Fruit fly (Drosophila melanogaster): ENCODE results near the gene CG34355.
A peak's percentile ranks its signal among the peaks of the same experiment; 100 is the strongest.

Gene CG34355

DNA sequence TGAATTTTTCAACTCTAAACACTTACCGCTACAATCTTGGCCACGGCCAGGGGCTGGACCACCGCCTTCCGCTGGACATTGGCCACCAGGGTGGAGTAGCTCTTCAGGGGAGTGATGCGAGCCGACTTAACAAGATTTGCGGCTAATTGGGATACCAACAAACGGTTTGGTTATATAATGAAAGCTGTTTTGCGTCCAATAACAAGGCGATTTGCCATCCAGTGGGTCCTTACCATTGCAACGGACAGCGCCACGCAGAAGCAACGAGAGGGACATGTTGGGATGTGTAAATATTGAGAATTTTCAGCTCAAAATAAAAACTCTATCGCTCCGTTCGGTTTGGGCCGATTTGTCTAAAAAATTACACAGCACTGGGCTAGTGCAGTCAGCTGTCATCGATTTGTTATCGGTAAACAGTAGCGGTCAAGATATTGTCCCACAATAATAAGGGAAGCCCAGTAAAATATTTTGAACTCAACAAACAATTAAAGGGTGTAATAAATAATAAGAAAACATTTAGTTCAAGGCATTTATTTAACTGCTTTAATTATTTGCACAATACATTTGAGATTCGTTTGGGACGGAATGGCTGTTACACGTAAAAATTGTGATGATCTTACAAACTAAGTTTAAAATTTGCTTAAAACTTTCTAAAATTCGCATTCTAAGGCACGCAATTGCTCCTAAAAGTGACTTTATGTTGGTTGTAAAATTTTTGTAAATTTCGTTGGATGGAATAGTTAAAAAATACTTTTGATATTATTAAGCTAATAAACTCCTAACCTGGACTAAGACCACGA is 43.2 kb upstream of the CG34355 start, which contains the start of gene SdhD (continued):
- peak; percentile 63 for TF ChIP-seq HLH4C (GFP tag; IDR thresholded peaks at IDR 0.05; ENCODE audit: partially characterized antibody)
- peak; percentile 22 for TF ChIP-seq PHDP (tag; optimal IDR thresholded peaks at IDR 0.05)
- TF ChIP-seq CG18262 (tag; optimal IDR thresholded peaks at IDR 0.05), result no peak
- no peak for TF ChIP-seq CG11696 (GFP tag; IDR thresholded peaks at IDR 0.05)
- TF ChIP-seq HmgD (GFP tag; optimal IDR thresholded peaks at IDR 0.05), result no peak
- no peak for TF ChIP-seq CG10274 (GFP tag; optimal IDR thresholded peaks at IDR 0.05)
- peak; percentile 92 for TF ChIP-seq Med (GFP tag)
- no peak for TF ChIP-seq Usf (GFP tag; optimal IDR thresholded peaks at IDR 0.05)
- no peak for TF ChIP-seq CG8944 (GFP tag; optimal IDR thresholded peaks at IDR 0.05)
- TF ChIP-seq disco-r (GFP tag; optimal IDR thresholded peaks at IDR 0.05), result no peak
- no peak for TF ChIP-seq CG4854 (GFP tag; optimal IDR thresholded peaks at IDR 0.05)
- no peak for TF ChIP-seq crol (GFP tag; IDR thresholded peaks at IDR 0.05)
- no peak for TF ChIP-seq bowl (GFP tag; IDR thresholded peaks at IDR 0.05)
- no peak for TF ChIP-seq CG9215 (GFP tag; IDR thresholded peaks at IDR 0.05)
- TF ChIP-seq ham (GFP tag; IDR thresholded peaks at IDR 0.05), result no peak
- TF ChIP-seq CG11456 (GFP tag; IDR thresholded peaks at IDR 0.05), result no peak
- TF ChIP-seq tgo (GFP tag; IDR thresholded peaks at IDR 0.05), result no peak
- peak; percentile 14 for TF ChIP-seq CG12391 (tag; optimal IDR thresholded peaks at IDR 0.05)
- peak; percentile 34 for TF ChIP-seq Meics (GFP tag; optimal IDR thresholded peaks at IDR 0.05)
- peak; percentile 47; the same call in 1 of the 2 replicates for TF ChIP-seq hbn (GFP tag; IDR thresholded peaks at IDR 0.05; ENCODE audit: partially characterized antibody)
- TF ChIP-seq CG32767 (GFP tag; IDR thresholded peaks at IDR 0.05), result no peak
- TF ChIP-seq gcm (GFP tag; optimal IDR thresholded peaks at IDR 0.05), result no peak
- TF ChIP-seq az2 (GFP tag; optimal IDR thresholded peaks at IDR 0.05), result no peak
- TF ChIP-seq Hr39 (optimal IDR thresholded peaks at IDR 0.05), result no peak
- TF ChIP-seq CG3163 (GFP tag; optimal IDR thresholded peaks at IDR 0.05), result no peak
- TF ChIP-seq sna (GFP tag; IDR thresholded peaks at IDR 0.05; ENCODE audit: partially characterized antibody), result peak; percentile 44
- TF ChIP-seq Optix (GFP tag; IDR thresholded peaks at IDR 0.05), result no peak
- no peak for TF ChIP-seq dm (GFP tag; optimal IDR thresholded peaks at IDR 0.05)
- peak; percentile 91 for TF ChIP-seq stwl (tag; optimal IDR thresholded peaks at IDR 0.05)
- peak; percentile 25; the same call in 1 of the 3 replicates for TF ChIP-seq Dbx (GFP tag; IDR thresholded peaks at IDR 0.05)
- TF ChIP-seq hb (GFP tag; IDR thresholded peaks at IDR 0.05; ENCODE audit: partially characterized antibody), result no peak
- no peak for TF ChIP-seq gsb-n (tag; optimal IDR thresholded peaks at IDR 0.05)
- TF ChIP-seq Myb (GFP tag; optimal IDR thresholded peaks at IDR 0.05), result peak; percentile 53
- TF ChIP-seq CG15479 (GFP tag; optimal IDR thresholded peaks at IDR 0.05), result no peak
- no peak for TF ChIP-seq aop (GFP tag; IDR thresholded peaks at IDR 0.05)
- TF ChIP-seq Jarid2 (GFP tag; optimal IDR thresholded peaks at IDR 0.05), result no peak
- TF ChIP-seq sisA (GFP tag; IDR thresholded peaks at IDR 0.05), result no peak
- TF ChIP-seq repo (GFP tag; optimal IDR thresholded peaks at IDR 0.05), result peak; percentile 21
- no peak for TF ChIP-seq pho (GFP tag; optimal IDR thresholded peaks at IDR 0.05)
- peak; percentile 66 for TF ChIP-seq Bgb (GFP tag; IDR thresholded peaks at IDR 0.05; ENCODE audit: partially characterized antibody)
- TF ChIP-seq ap (GFP tag; IDR thresholded peaks at IDR 0.05), result no peak
- no peak for TF ChIP-seq cas (GFP tag; IDR thresholded peaks at IDR 0.05)
- TF ChIP-seq NFAT (GFP tag; IDR thresholded peaks at IDR 0.05), result no peak
- peak; percentile 31 for TF ChIP-seq CG3995 (GFP tag; optimal IDR thresholded peaks at IDR 0.05)
- TF ChIP-seq wdn (GFP tag; IDR thresholded peaks at IDR 0.05), result no peak
- TF ChIP-seq wor (GFP tag; IDR thresholded peaks at IDR 0.05), result no peak
- TF ChIP-seq Spps (tag; optimal IDR thresholded peaks at IDR 0.05), result no peak
- peak; percentile 93 for TF ChIP-seq MBD-R2 (GFP tag; IDR thresholded peaks at IDR 0.05)
- TF ChIP-seq yki (optimal IDR thresholded peaks at IDR 0.05), result no peak
- no peak for TF ChIP-seq tup (GFP tag; optimal IDR thresholded peaks at IDR 0.05)
- TF ChIP-seq CG2116 (GFP tag; optimal IDR thresholded peaks at IDR 0.05), result peak; percentile 21

Measured in whole organism, embryonic.